Worm (Caenorhabditis elegans) whole organism, L4 larva: Measurements from ENCODE around the gene twk-43.

Experiments
- D1046.2 ChIP-seq: fragments of 200-800 bp; sonication (Bioruptor generic); IDR thresholded peaks from 2 replicates; pipeline ENCODE4 v1.3.6; 2022; ENCODE audit warnings: missing genetic modification characterization, missing compliant biosample characterization
- T20F7.1 ChIP-seq: fragments of 200-800 bp; sonication (Bioruptor generic); optimal IDR thresholded peaks from 2 replicates; lab custom pipeline; 2018; ENCODE audit warnings: mild to moderate bottlenecking, missing genetic modification characterization, missing compliant biosample characterization
- Y48G9A.11 ChIP-seq: fragments of 200-800 bp; sonication (Bioruptor generic); IDR thresholded peaks from 2 replicates; pipeline ENCODE4 v1.3.6; 2022; ENCODE audit warnings: missing genetic modification reagents, missing genetic modification characterization, missing compliant biosample characterization
- aha-1 ChIP-seq: fragments of 150-350 bp; peaks from one replicate; lab custom pipeline; 2014; ENCODE audit warnings: missing biosample characterization, missing genetic modification characterization
- aly-2 ChIP-seq: sonication (generic microtip); optimal IDR thresholded peaks from 2 replicates; lab custom pipeline; 2018; ENCODE audit warnings: missing biosample characterization, missing genetic modification characterization
- ceh-20 ChIP-seq: fragments of 200-800 bp; sonication (Bioruptor generic); IDR thresholded peaks from 2 replicates; pipeline ENCODE4 v1.3.6; 2022; ENCODE audit warnings: missing genetic modification reagents, missing genetic modification characterization, missing compliant biosample characterization
- ceh-44 ChIP-seq: fragments of 200-800 bp; sonication (Bioruptor generic); IDR thresholded peaks from 2 replicates; pipeline ENCODE4 v1.3.6; 2022; ENCODE audit warnings: missing genetic modification reagents, missing genetic modification characterization, missing compliant biosample characterization
- ceh-62 ChIP-seq: sonication (generic microtip); optimal IDR thresholded peaks from 2 replicates; lab custom pipeline; 2017; ENCODE audit warnings: missing biosample characterization, missing genetic modification characterization
- ces-1 ChIP-seq: fragments of 150-350 bp; sonication (generic microtip); optimal IDR thresholded peaks from 4 replicates; lab custom pipeline; 2014; ENCODE audit warnings: missing biosample characterization, missing genetic modification reagents, missing genetic modification characterization
- cey-2 ChIP-seq: sonication (generic microtip); optimal IDR thresholded peaks from 3 replicates; lab custom pipeline; 2017; ENCODE audit warnings: missing genetic modification characterization, mild to moderate bottlenecking, missing compliant biosample characterization, antibody characterized with exemption, borderline replicate concordance; ENCODE audit not compliant: insufficient read depth
- ctbp-1 ChIP-seq: fragments of 200-800 bp; sonication (Bioruptor generic); IDR thresholded peaks from 2 replicates; pipeline ENCODE4 v1.3.6; 2022; ENCODE audit warnings: missing genetic modification reagents, missing genetic modification characterization, missing compliant biosample characterization
- daf-16 ChIP-seq, 3 experiments: sonication (generic microtip); optimal IDR thresholded peaks; 2 replicates each; lab custom pipeline; 2016 to 2017; ENCODE audit warnings: missing genetic modification characterization in 3 of 3, missing genetic modification reagents in 3 of 3, mild to moderate bottlenecking in 2 of 3, missing compliant biosample characterization in 2 of 3, missing biosample characterization in 1 of 3, moderate library complexity in 1 of 3
- daf-19 ChIP-seq: fragments of 200-800 bp; sonication (Bioruptor generic); conservative IDR thresholded peaks from 2 replicates; pipeline ENCODE4 v1.3.6; 2022; ENCODE audit warnings: missing genetic modification characterization, missing compliant biosample characterization
- dmd-6 ChIP-seq: fragments of 200-800 bp; sonication (Bioruptor generic); IDR thresholded peaks from 2 replicates; pipeline ENCODE4 v1.3.6; 2022; ENCODE audit warnings: missing genetic modification reagents, missing genetic modification characterization, missing compliant biosample characterization
- dmd-9 ChIP-seq: fragments of 200-800 bp; sonication (Bioruptor generic); IDR thresholded peaks from 2 replicates; pipeline ENCODE4 v1.3.6; 2022; ENCODE audit warnings: missing genetic modification reagents, missing genetic modification characterization, missing compliant biosample characterization
- dve-1 ChIP-seq: sonication (generic microtip); optimal IDR thresholded peaks from 2 replicates; lab custom pipeline; 2017; ENCODE audit warnings: antibody characterized with exemption, mild to moderate bottlenecking, missing genetic modification characterization, missing compliant biosample characterization; ENCODE audit not compliant: insufficient read depth
- egl-27 ChIP-seq: sonication (generic microtip); optimal IDR thresholded peaks from 3 replicates; lab custom pipeline; 2017; ENCODE audit warnings: missing biosample characterization, missing genetic modification reagents, missing genetic modification characterization
- fos-1 ChIP-seq: fragments of 150-350 bp; optimal IDR thresholded peaks from 2 replicates; lab custom pipeline; 2014; ENCODE audit warnings: missing biosample characterization, missing genetic modification characterization
- gei-8 ChIP-seq: fragments of 200-800 bp; sonication (Bioruptor generic); optimal IDR thresholded peaks from 2 replicates; lab custom pipeline; 2018; ENCODE audit warnings: mild to moderate bottlenecking, missing genetic modification characterization, missing compliant biosample characterization
- hif-1 ChIP-seq, 2 experiments: sonication (generic microtip); optimal IDR thresholded peaks; 2 replicates each; lab custom pipeline; 2016 to 2017; ENCODE audit warnings: missing compliant biosample characterization in 2 of 2, missing genetic modification characterization in 2 of 2, missing genetic modification reagents in 2 of 2, missing genotype in 2 of 2, mild to moderate bottlenecking in 1 of 2
- hlh-11 ChIP-seq: fragments of 200-800 bp; sonication (Bioruptor generic); optimal IDR thresholded peaks from 2 replicates; lab custom pipeline; 2018; ENCODE audit warnings: mild to moderate bottlenecking, missing genetic modification characterization, missing compliant biosample characterization
- hlh-30 ChIP-seq: sonication (generic microtip); optimal IDR thresholded peaks from 2 replicates; lab custom pipeline; 2017; ENCODE audit warnings: antibody characterized with exemption, mild to moderate bottlenecking, missing genetic modification characterization, missing compliant biosample characterization; ENCODE audit not compliant: insufficient read depth
- jun-1 ChIP-seq: fragments of 150-350 bp; optimal IDR thresholded peaks from 2 replicates; lab custom pipeline; 2014; ENCODE audit warnings: missing biosample characterization, missing genetic modification reagents, missing genetic modification characterization
- lin-1 ChIP-seq: fragments of 200-800 bp; sonication (Bioruptor generic); IDR thresholded peaks from 2 replicates; pipeline ENCODE4 v1.3.6; 2022; ENCODE audit warnings: missing genetic modification reagents, missing genetic modification characterization, missing compliant biosample characterization
- lin-39 ChIP-seq: fragments of 150-350 bp; optimal IDR thresholded peaks from 2 replicates; lab custom pipeline; 2014; ENCODE audit warnings: missing biosample characterization, missing genetic modification reagents, missing genetic modification characterization
- lsy-2 ChIP-seq, 2 experiments: fragments of 150-350 bp in 1 of 2; sonication (generic microtip) in 1 of 2; optimal IDR thresholded peaks; 2 replicates each; lab custom pipeline; 2014 to 2017; ENCODE audit warnings: missing biosample characterization in 2 of 2, missing genetic modification characterization in 2 of 2
- mdl-1 ChIP-seq, 2 experiments: fragments of 150-350 bp in 1 of 2; sonication (generic microtip) in 1 of 2; optimal IDR thresholded peaks; 2 replicates each; lab custom pipeline; 2014 to 2017; ENCODE audit warnings: missing biosample characterization in 2 of 2, missing genetic modification characterization in 2 of 2
- mep-1 ChIP-seq: fragments of 150-350 bp; sonication (generic microtip); optimal IDR thresholded peaks from 3 replicates; lab custom pipeline; 2014; ENCODE audit warnings: missing biosample characterization, missing genetic modification characterization
- mxl-2 ChIP-seq: fragments of 200-800 bp; sonication (Bioruptor generic); conservative IDR thresholded peaks from 2 replicates; pipeline ENCODE4 v1.3.6; 2022; ENCODE audit warnings: missing genetic modification reagents, missing genetic modification characterization, missing compliant biosample characterization
- nhr-102 ChIP-seq: sonication (generic microtip); optimal IDR thresholded peaks from 2 replicates; lab custom pipeline; 2016; ENCODE audit warnings: mild to moderate bottlenecking, missing genetic modification characterization, moderate library complexity, missing compliant biosample characterization
- nhr-11 ChIP-seq: fragments of 150-350 bp; optimal IDR thresholded peaks from 2 replicates; lab custom pipeline; 2014; ENCODE audit warnings: missing biosample characterization, missing genetic modification characterization
- nhr-28 ChIP-seq: fragments of 150-350 bp; optimal IDR thresholded peaks from 2 replicates; lab custom pipeline; 2014; ENCODE audit warnings: missing biosample characterization, missing genetic modification characterization
- nhr-41 ChIP-seq: fragments of 200-800 bp; sonication (Bioruptor generic); IDR thresholded peaks from 2 replicates; pipeline ENCODE4 v1.3.6; 2022; ENCODE audit warnings: missing genetic modification reagents, missing genetic modification characterization, missing compliant biosample characterization
- nhr-48 ChIP-seq: sonication (generic microtip); optimal IDR thresholded peaks from 2 replicates; lab custom pipeline; 2016; ENCODE audit warnings: mild to moderate bottlenecking, missing genetic modification characterization, missing compliant biosample characterization
- nhr-6 ChIP-seq: fragments of 150-350 bp; optimal IDR thresholded peaks from 2 replicates; lab custom pipeline; 2014; ENCODE audit warnings: missing biosample characterization, missing genetic modification characterization
- nhr-77 ChIP-seq: fragments of 150-350 bp; optimal IDR thresholded peaks from 2 replicates; lab custom pipeline; 2014; ENCODE audit warnings: missing biosample characterization, missing genetic modification characterization
- pha-4 ChIP-seq, 2 experiments: fragments of 150-350 bp in 1 of 2; fragments of 200-800 bp in 1 of 2; sonication (Bioruptor generic) in 1 of 2; IDR thresholded peaks in 1 of 2; optimal IDR thresholded peaks in 1 of 2; 2 replicates each; pipeline versions ENCODE4 v1.3.6 to Lab custom; 2014 to 2022; ENCODE audit warnings: missing genetic modification characterization in 2 of 2, missing genetic modification reagents in 2 of 2, missing biosample characterization in 1 of 2, missing compliant biosample characterization in 1 of 2
- php-3 ChIP-seq: fragments of 200-800 bp; sonication (Bioruptor generic); IDR thresholded peaks from 2 replicates; pipeline ENCODE4 v1.3.6; 2022; ENCODE audit warnings: missing genetic modification reagents, missing genetic modification characterization, missing compliant biosample characterization
- pqm-1 ChIP-seq: sonication (generic microtip); optimal IDR thresholded peaks from 2 replicates; lab custom pipeline; 2017; ENCODE audit warnings: missing biosample characterization, missing genetic modification characterization
- snpc-4 ChIP-seq: fragments of 150-350 bp; optimal IDR thresholded peaks from 2 replicates; lab custom pipeline; 2014; ENCODE audit warnings: missing biosample characterization, missing genetic modification characterization
- spr-1 ChIP-seq: sonication (generic microtip); optimal IDR thresholded peaks from 2 replicates; lab custom pipeline; 2016; ENCODE audit warnings: mild to moderate bottlenecking, missing genetic modification characterization, missing compliant biosample characterization
- spr-3 ChIP-seq: fragments of 200-800 bp; sonication (Bioruptor generic); optimal IDR thresholded peaks from 2 replicates; lab custom pipeline; 2018; ENCODE audit warnings: mild to moderate bottlenecking, missing genetic modification characterization, missing compliant biosample characterization
- tag-97 ChIP-seq: fragments of 200-800 bp; sonication (Bioruptor generic); IDR thresholded peaks from 2 replicates; pipeline ENCODE4 v1.3.6; 2022; ENCODE audit warnings: missing genetic modification characterization, missing compliant biosample characterization
- unc-39 ChIP-seq: sonication (generic microtip); optimal IDR thresholded peaks from 2 replicates; lab custom pipeline; 2017; ENCODE audit warnings: missing biosample characterization, missing genetic modification characterization
- unc-62 ChIP-seq, 3 experiments: fragments of 150-350 bp in 1 of 3; sonication (generic microtip); optimal IDR thresholded peaks in 2 of 3; peaks in 1 of 3; 1 replicate in 1 of 3; 2 replicates in 2 of 3; lab custom pipeline; 2014 to 2017; ENCODE audit warnings: missing biosample characterization in 3 of 3, missing genetic modification characterization in 3 of 3, missing genetic modification reagents in 3 of 3, missing genotype in 1 of 3
- vab-7 ChIP-seq: fragments of 200-800 bp; sonication (Bioruptor generic); IDR thresholded peaks from 2 replicates; pipeline ENCODE4 v1.3.6; 2022; ENCODE audit warnings: missing genetic modification reagents, missing genetic modification characterization, missing compliant biosample characterization
- zfp-3 ChIP-seq: fragments of 200-800 bp; sonication (Bioruptor generic); conservative IDR thresholded peaks from 2 replicates; pipeline ENCODE4 v1.3.6; 2022; ENCODE audit warnings: missing genetic modification reagents, missing genetic modification characterization, missing compliant biosample characterization
- ztf-7 ChIP-seq: fragments of 150-350 bp; optimal IDR thresholded peaks from 2 replicates; lab custom pipeline; 2014; ENCODE audit warnings: missing biosample characterization, missing genetic modification characterization

twk-43 gene

ce11 chrV:13372821-13373220 is 26.7 kb downstream of the twk-43 start:
- TF ChIP-seq hlh-30 (tag; lab: Kevin White, UChicago) (peak; percentile 29), nhr-48 (peak; percentile 7), nhr-102 (tag; lab: Kevin White, UChicago) (peak; percentile 14), lin-1 (GFP tag; lab: Robert Waterston, UW) (peak; percentile 65; the same call in 1 of the 2 replicates), pqm-1 (tag; lab: Kevin White, UChicago) (peak; percentile 92), hlh-11 (peak; percentile 69), unc-62 (GFP tag; optimal IDR thresholded peaks at IDR 0.05 in 1 of 2; lab: Kevin White, UChicago) (no peak), unc-62 (tag; optimal IDR thresholded peaks at IDR 0.05; lab: Kevin White, UChicago) (no peak), nhr-6 (peak; percentile 58), dve-1 (peak; percentile 64), ctbp-1 (GFP tag; lab: Robert Waterston, UW) (no peak), nhr-41 (peak; percentile 42; the same call in 1 of the 2 replicates), nhr-28 (tag; lab: Kevin White, UChicago) (peak; percentile 82), nhr-77 (tag; lab: Kevin White, UChicago) (peak; percentile 75), dmd-6 (GFP tag; lab: Robert Waterston, UW) (peak; percentile 78), aha-1 (tag; lab: Kevin White, UChicago) (peak; percentile 44), spr-1 (tag; lab: Kevin White, UChicago) (no peak), pha-4 (GFP tag; IDR thresholded peaks at IDR 0.05; lab: Robert Waterston, UW) (peak; percentile 24; the same call in 1 of the 2 replicates), pha-4 (tag; optimal IDR thresholded peaks at IDR 0.05; lab: Kevin White, UChicago) (no peak), unc-39 (no peak), mdl-1 (tag; optimal IDR thresholded peaks at IDR 0.05; lab: Kevin White, UChicago) (peak in 1 of 2 experiments; percentile 49), daf-16 (GFP tag; optimal IDR thresholded peaks at IDR 0.05; lab: Kevin White, UChicago) (no peak), daf-16 (tag; optimal IDR thresholded peaks at IDR 0.05; lab: Kevin White, UChicago) (peak; percentile 91), php-3 (GFP tag; lab: Robert Waterston, UW) (peak; percentile 39; the same call in 1 of the 2 replicates), T20F7.1 (no peak)

- TF ChIP-seq aly-2, result no peak
- no peak for TF ChIP-seq spr-3 (GFP tag; lab: Kevin White, UChicago)
- no peak for TF ChIP-seq ceh-62
- TF ChIP-seq ceh-44, result no peak
- no peak for TF ChIP-seq jun-1
- no peak for TF ChIP-seq ztf-7 (tag; lab: Kevin White, UChicago)
- TF ChIP-seq daf-19, result no peak
- no peak for TF ChIP-seq fos-1 (tag; lab: Kevin White, UChicago)
- no peak for TF ChIP-seq tag-97 (GFP tag; lab: Robert Waterston, UW)
- TF ChIP-seq ceh-20 (GFP tag; lab: Robert Waterston, UW), result no peak
- TF ChIP-seq nhr-28 (tag; lab: Kevin White, UChicago), result peak; percentile 91
- peak; percentile 97 for TF ChIP-seq nhr-6
- no peak for TF ChIP-seq snpc-4 (tag; lab: Kevin White, UChicago)
- TF ChIP-seq vab-7 (GFP tag; lab: Robert Waterston, UW), result no peak
- TF ChIP-seq unc-39, result no peak
- TF ChIP-seq hif-1 (tag; optimal IDR thresholded peaks at IDR 0.05; lab: Kevin White, UChicago), result no peak
- TF ChIP-seq zfp-3 (GFP tag; lab: Robert Waterston, UW), result no peak
- TF ChIP-seq lin-1 (GFP tag; lab: Robert Waterston, UW), result peak; percentile 76; the same call in 1 of the 2 replicates
- TF ChIP-seq egl-27 (tag; lab: Kevin White, UChicago), result no peak
- TF ChIP-seq dmd-9 (GFP tag; lab: Robert Waterston, UW), result no peak
- TF ChIP-seq gei-8 (GFP tag; lab: Kevin White, UChicago), result no peak
- peak; percentile 65 for TF ChIP-seq mep-1 (tag; lab: Kevin White, UChicago)
- no peak for TF ChIP-seq ces-1 (GFP tag; lab: Kevin White, UChicago)
- peak; percentile 70; the same call in 1 of the 2 replicates for TF ChIP-seq nhr-41
- TF ChIP-seq mdl-1 (tag; optimal IDR thresholded peaks at IDR 0.05; lab: Kevin White, UChicago), result peak in 1 of 2 experiments; percentile 47
- TF ChIP-seq Y48G9A.11 (GFP tag; lab: Robert Waterston, UW), result no peak
- no peak for TF ChIP-seq nhr-11
- peak in 1 of 2 experiments; percentile 26 for TF ChIP-seq lsy-2 (tag; optimal IDR thresholded peaks at IDR 0.05; lab: Kevin White, UChicago)
- no peak for TF ChIP-seq D1046.2 (GFP tag; lab: Robert Waterston, UW)
- TF ChIP-seq lin-39 (tag; lab: Kevin White, UChicago), result no peak
- TF ChIP-seq mxl-2 (GFP tag; lab: Robert Waterston, UW), result no peak
- TF ChIP-seq cey-2 (tag; lab: Kevin White, UChicago), result no peak
These were observed 27.6 kb downstream of the twk-43 start for ce11 chrV:13373643-13374042.
